Fruit fly (Drosophila melanogaster) whole organism, embryonic: ENCODE data around the gene Nepl9.

ENCODE experiments used
- ATbp ChIP-seq: fragments of 200-800 bp; sonication (Bioruptor generic); optimal IDR thresholded peaks from 2 replicates; lab custom pipeline; 2017; ENCODE audit warnings: missing biosample characterization, mild to moderate bottlenecking, missing genetic modification characterization, missing genetic modification reagents
- Abd-B ChIP-seq: fragments of 200-800 bp; sonication (Bioruptor generic); optimal IDR thresholded peaks from 2 replicates; lab custom pipeline; 2018; ENCODE audit warnings: missing biosample characterization, mild to moderate bottlenecking, missing genetic modification characterization, moderate library complexity
- Atf3 ChIP-seq: fragments of 200-800 bp; sonication (Bioruptor generic); optimal IDR thresholded peaks from 3 replicates; lab custom pipeline; 2016; ENCODE audit warnings: missing biosample characterization, missing genetic modification characterization
- CG1024 ChIP-seq: fragments of 200-800 bp; sonication (Bioruptor generic); IDR thresholded peaks from 2 replicates; pipeline ENCODE4 v1.3.6; 2022; ENCODE audit warnings: missing biosample characterization, missing genetic modification characterization
- CG10366 ChIP-seq: fragments of 200-800 bp; sonication (Bioruptor generic); IDR thresholded peaks from 2 replicates; pipeline ENCODE4 v1.3.6; 2022; ENCODE audit warnings: missing biosample characterization, missing genetic modification characterization
- CG14441 ChIP-seq: fragments of 200-800 bp; sonication (Bioruptor generic); IDR thresholded peaks from 2 replicates; pipeline ENCODE4 v1.3.6; 2022; ENCODE audit warnings: missing biosample characterization, missing genetic modification characterization
- CG14710 ChIP-seq: fragments of 200-800 bp; sonication (Bioruptor generic); optimal IDR thresholded peaks from 3 replicates; lab custom pipeline; 2019; ENCODE audit warnings: missing biosample characterization, mild to moderate bottlenecking, missing genetic modification characterization, moderate library complexity
- CG15073 ChIP-seq: fragments of 200-800 bp; sonication (Bioruptor generic); optimal IDR thresholded peaks from 2 replicates; lab custom pipeline; 2016; ENCODE audit warnings: missing biosample characterization, missing genetic modification characterization
- CG15479 ChIP-seq: fragments of 200-800 bp; sonication (Bioruptor generic); optimal IDR thresholded peaks from 3 replicates; lab custom pipeline; 2019; ENCODE audit warnings: missing biosample characterization, mild to moderate bottlenecking, missing genetic modification characterization, moderate library complexity
- CG17912 ChIP-seq: fragments of 200-800 bp; sonication (Bioruptor generic); optimal IDR thresholded peaks from 2 replicates; lab custom pipeline; 2018; ENCODE audit warnings: missing biosample characterization, mild to moderate bottlenecking, missing genetic modification characterization
- CG18599 ChIP-seq: fragments of 200-800 bp; sonication (Bioruptor generic); optimal IDR thresholded peaks from 3 replicates; lab custom pipeline; 2017; ENCODE audit warnings: missing biosample characterization, missing genetic modification characterization, mild to moderate bottlenecking, moderate library complexity, missing genetic modification reagents
- CG31224 ChIP-seq: fragments of 200-800 bp; sonication (Bioruptor generic); IDR thresholded peaks from 2 replicates; pipeline ENCODE4 v1.3.6; 2022; ENCODE audit warnings: missing biosample characterization, missing genetic modification characterization
- CG31388 ChIP-seq: fragments of 200-800 bp; sonication (Bioruptor generic); optimal IDR thresholded peaks from 2 replicates; lab custom pipeline; 2016; ENCODE audit warnings: missing biosample characterization, missing genetic modification characterization
- CG32772 ChIP-seq: fragments of 200-800 bp; sonication (Bioruptor generic); IDR thresholded peaks from 2 replicates; pipeline ENCODE4 v1.3.6; 2022; ENCODE audit warnings: missing biosample characterization, missing genetic modification characterization
- CG34422 ChIP-seq: fragments of 200-800 bp; sonication (Bioruptor generic); IDR thresholded peaks from 3 replicates; pipeline ENCODE4 v1.3.6; 2022; ENCODE audit warnings: missing biosample characterization, missing genetic modification characterization
- CG4424 ChIP-seq: fragments of 200-800 bp; sonication (Bioruptor generic); optimal IDR thresholded peaks from 3 replicates; lab custom pipeline; 2016; ENCODE audit warnings: missing biosample characterization, missing genetic modification characterization
- CG7271 ChIP-seq: fragments of 200-800 bp; sonication (Bioruptor generic); optimal IDR thresholded peaks from 2 replicates; lab custom pipeline; 2018; ENCODE audit warnings: missing biosample characterization, mild to moderate bottlenecking, missing genetic modification characterization, moderate library complexity
- CG7786 ChIP-seq: fragments of 200-800 bp; sonication (Bioruptor generic); optimal IDR thresholded peaks from 2 replicates; lab custom pipeline; 2016; ENCODE audit warnings: missing biosample characterization, missing genetic modification characterization
- CG8281 ChIP-seq: fragments of 200-800 bp; sonication (Bioruptor generic); optimal IDR thresholded peaks from 2 replicates; lab custom pipeline; 2018; ENCODE audit warnings: missing biosample characterization, mild to moderate bottlenecking, missing genetic modification characterization, moderate library complexity
- CG8359 ChIP-seq: fragments of 200-800 bp; sonication (Bioruptor generic); optimal IDR thresholded peaks from 2 replicates; lab custom pipeline; 2017; ENCODE audit warnings: missing biosample characterization, mild to moderate bottlenecking, missing genetic modification characterization, borderline replicate concordance
- CHES-1-like ChIP-seq: fragments of 200-800 bp; sonication (Bioruptor generic); optimal IDR thresholded peaks from 2 replicates; lab custom pipeline; 2016; ENCODE audit warnings: missing biosample characterization, missing genetic modification characterization
- Deaf1 ChIP-seq: fragments of 200-800 bp; optimal IDR thresholded peaks from 3 replicates; lab custom pipeline; 2019; ENCODE audit warnings: missing biosample characterization, mild to moderate bottlenecking, missing genetic modification characterization, moderate library complexity
- Eip74EF ChIP-seq, 2 experiments: fragments of 200-800 bp in 1 of 2; fragments of >200 bp in 1 of 2; sonication (Bioruptor generic) in 1 of 2; optimal IDR thresholded peaks; 2 replicates each; lab custom pipeline; 2017 to 2019; ENCODE audit warnings: missing biosample characterization in 2 of 2, missing genetic modification characterization in 2 of 2, mild to moderate bottlenecking in 1 of 2, moderate library complexity in 1 of 2
- Ets65A ChIP-seq: fragments of 200-800 bp; sonication (Bioruptor generic); peaks from one replicate; lab custom pipeline; 2016; ENCODE audit warnings: missing biosample characterization, missing genetic modification characterization
- Hmr ChIP-seq: fragments of 200-800 bp; sonication (Bioruptor generic); optimal IDR thresholded peaks from 3 replicates; lab custom pipeline; 2017; ENCODE audit warnings: mild to moderate bottlenecking, missing biosample characterization, missing genetic modification reagents, missing genetic modification characterization
- Med ChIP-seq: fragments of 200-800 bp; sonication (Bioruptor generic); peaks from one replicate; lab custom pipeline; 2016; ENCODE audit warnings: missing biosample characterization, missing genetic modification characterization, mild to moderate bottlenecking, inconsistent platforms, moderate library complexity
- Nf-YA ChIP-seq: fragments of 200-800 bp; sonication (Bioruptor generic); IDR thresholded peaks from 2 replicates; pipeline ENCODE4 v1.3.6; 2022; ENCODE audit warnings: missing biosample characterization, missing genetic modification characterization
- Optix ChIP-seq: fragments of 200-800 bp; sonication (Bioruptor generic); IDR thresholded peaks from 3 replicates; pipeline ENCODE4 v1.3.6; 2022; ENCODE audit warnings: missing biosample characterization, missing genetic modification characterization
- Pdp1 ChIP-seq, 2 experiments: fragments of 200-800 bp; sonication (Bioruptor generic); optimal IDR thresholded peaks; 3 replicates each; lab custom pipeline; 2016; ENCODE audit warnings: missing biosample characterization in 2 of 2, missing genetic modification characterization in 2 of 2, mild to moderate bottlenecking in 1 of 2, moderate library complexity in 1 of 2
- Xrp1 ChIP-seq: fragments of 200-800 bp; sonication (Bioruptor generic); IDR thresholded peaks from 2 replicates; pipeline ENCODE4 v1.3.6; 2022; ENCODE audit warnings: missing biosample characterization, missing genetic modification characterization
- YL-1 ChIP-seq: fragments of 200-800 bp; sonication (Bioruptor generic); optimal IDR thresholded peaks from 3 replicates; lab custom pipeline; 2017; ENCODE audit warnings: missing biosample characterization, mild to moderate bottlenecking, missing genetic modification characterization
- chif ChIP-seq, 2 experiments: fragments of 200-800 bp; sonication (Bioruptor generic); optimal IDR thresholded peaks; 3 replicates each; lab custom pipeline; 2016; ENCODE audit warnings: missing biosample characterization in 2 of 2, missing genetic modification characterization in 2 of 2
- chinmo ChIP-seq: fragments of 200-800 bp; sonication (Bioruptor generic); IDR thresholded peaks from 4 replicates; pipeline ENCODE4 v1.3.6; 2022; ENCODE audit warnings: missing biosample characterization, missing genetic modification characterization; ENCODE audit not compliant: partially characterized antibody
- exex ChIP-seq: fragments of 200-800 bp; sonication (Bioruptor generic); optimal IDR thresholded peaks from 4 replicates; lab custom pipeline; 2018; ENCODE audit warnings: missing biosample characterization, mild to moderate bottlenecking, missing genetic modification characterization, moderate library complexity
- ftz-f1 ChIP-seq: fragments of 200-800 bp; sonication (Bioruptor generic); optimal IDR thresholded peaks from 2 replicates; lab custom pipeline; 2016; ENCODE audit warnings: missing biosample characterization, missing genetic modification characterization
- grau ChIP-seq: fragments of 200-800 bp; optimal IDR thresholded peaks from 3 replicates; lab custom pipeline; 2019; ENCODE audit warnings: missing biosample characterization, mild to moderate bottlenecking, missing genetic modification characterization, moderate library complexity
- hth ChIP-seq: fragments of >200 bp; optimal IDR thresholded peaks from 2 replicates; lab custom pipeline; 2017; ENCODE audit warnings: inconsistent platforms
- jigr1 ChIP-seq: fragments of 200-800 bp; sonication (Bioruptor generic); IDR thresholded peaks from 3 replicates; pipeline ENCODE4 v1.3.6; 2022; ENCODE audit warnings: missing biosample characterization, missing genetic modification characterization
- onecut ChIP-seq: fragments of 200-800 bp; sonication (Bioruptor generic); IDR thresholded peaks from 2 replicates; pipeline ENCODE4 v1.3.6; 2022; ENCODE audit warnings: missing biosample characterization, missing genetic modification characterization
- otp ChIP-seq: fragments of 200-800 bp; sonication (Bioruptor generic); IDR thresholded peaks from 3 replicates; pipeline ENCODE4, ENCODE4 v1.3.6; 2022; ENCODE audit warnings: missing biosample characterization, missing genetic modification characterization
- phol ChIP-seq: fragments of 200-800 bp; sonication (Bioruptor generic); optimal IDR thresholded peaks from 3 replicates; lab custom pipeline; 2018; ENCODE audit warnings: missing biosample characterization, mild to moderate bottlenecking, missing genetic modification characterization, moderate library complexity
- psq ChIP-seq: fragments of 200-800 bp; sonication (Bioruptor generic); optimal IDR thresholded peaks from 2 replicates; lab custom pipeline; 2017; ENCODE audit warnings: missing biosample characterization, missing genetic modification characterization
- sd ChIP-seq: fragments of 200-800 bp; sonication (Bioruptor generic); optimal IDR thresholded peaks from 3 replicates; lab custom pipeline; 2018; ENCODE audit warnings: missing biosample characterization, mild to moderate bottlenecking, missing genetic modification characterization, moderate library complexity
- sqz ChIP-seq: fragments of 200-800 bp; sonication (Bioruptor generic); optimal IDR thresholded peaks from 3 replicates; lab custom pipeline; 2018; ENCODE audit warnings: missing biosample characterization, mild to moderate bottlenecking, missing genetic modification characterization
- stc ChIP-seq: fragments of 200-800 bp; sonication (Bioruptor generic); IDR thresholded peaks from 2 replicates; pipeline ENCODE4 v1.3.6; 2022; ENCODE audit warnings: missing biosample characterization, missing genetic modification characterization
- unc-4 ChIP-seq: fragments of 200-800 bp; sonication (Bioruptor generic); IDR thresholded peaks from 2 replicates; pipeline ENCODE4 v1.3.6; 2022; ENCODE audit warnings: missing biosample characterization, missing genetic modification characterization; ENCODE audit not compliant: partially characterized antibody

Nepl9 gene

DNA sequence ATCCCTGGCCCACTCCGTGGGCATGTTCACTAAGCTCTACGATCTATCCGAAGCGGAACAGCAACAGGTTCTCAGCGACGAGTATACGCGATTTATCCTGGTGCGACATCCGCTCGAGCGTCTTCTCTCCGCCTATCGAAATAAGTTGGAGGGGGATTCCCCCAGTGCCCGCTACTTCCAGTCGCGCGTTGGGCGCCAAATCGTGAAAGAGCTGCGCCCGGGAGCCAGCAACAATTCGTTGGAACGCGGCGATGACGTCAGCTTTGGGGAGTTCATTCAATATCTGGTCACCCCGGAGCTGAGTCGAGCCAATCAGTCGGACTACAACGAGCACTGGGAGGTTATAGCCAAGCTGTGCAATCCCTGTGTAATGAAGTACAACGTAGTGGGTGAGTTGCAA lies 48.3 kb upstream of the Nepl9 start (continued):
- no peak for TF ChIP-seq Xrp1 (GFP tag; lab: Robert Waterston, UW)
- no peak for TF ChIP-seq unc-4
- TF ChIP-seq stc (GFP tag; lab: Robert Waterston, UW) = no peak
- peak; percentile 50 for TF ChIP-seq Med (GFP tag; lab: Kevin White, UChicago)
- TF ChIP-seq Ets65A = peak; percentile 31
- no peak for TF ChIP-seq CG31388 (GFP tag; lab: Kevin White, UChicago)
- no peak for TF ChIP-seq CG14441 (GFP tag; lab: Robert Waterston, UW)

- TF ChIP-seq chinmo (GFP tag; lab: Robert Waterston, UW) = no peak
- no peak for TF ChIP-seq Eip74EF (GFP tag; optimal IDR thresholded peaks at IDR 0.05; lab: Kevin White, UChicago)
- peak; percentile 49 for TF ChIP-seq sd (tag; lab: Kevin White, UChicago)
- TF ChIP-seq CG1024 (GFP tag; lab: Robert Waterston, UW) = no peak
- no peak for TF ChIP-seq psq (GFP tag; lab: Kevin White, UChicago)
- no peak for TF ChIP-seq ftz-f1 (GFP tag; lab: Kevin White, UChicago)
- TF ChIP-seq CG14710 (tag; lab: Kevin White, UChicago) = no peak
- TF ChIP-seq exex (tag; lab: Kevin White, UChicago) = peak; percentile 86
- TF ChIP-seq CG4424 = no peak
- no peak for TF ChIP-seq CG34422 (GFP tag; lab: Robert Waterston, UW)
Observed at dm6 chr2L:16884702-16885101, 47.6 kb upstream of the Nepl9 start.

DNA sequence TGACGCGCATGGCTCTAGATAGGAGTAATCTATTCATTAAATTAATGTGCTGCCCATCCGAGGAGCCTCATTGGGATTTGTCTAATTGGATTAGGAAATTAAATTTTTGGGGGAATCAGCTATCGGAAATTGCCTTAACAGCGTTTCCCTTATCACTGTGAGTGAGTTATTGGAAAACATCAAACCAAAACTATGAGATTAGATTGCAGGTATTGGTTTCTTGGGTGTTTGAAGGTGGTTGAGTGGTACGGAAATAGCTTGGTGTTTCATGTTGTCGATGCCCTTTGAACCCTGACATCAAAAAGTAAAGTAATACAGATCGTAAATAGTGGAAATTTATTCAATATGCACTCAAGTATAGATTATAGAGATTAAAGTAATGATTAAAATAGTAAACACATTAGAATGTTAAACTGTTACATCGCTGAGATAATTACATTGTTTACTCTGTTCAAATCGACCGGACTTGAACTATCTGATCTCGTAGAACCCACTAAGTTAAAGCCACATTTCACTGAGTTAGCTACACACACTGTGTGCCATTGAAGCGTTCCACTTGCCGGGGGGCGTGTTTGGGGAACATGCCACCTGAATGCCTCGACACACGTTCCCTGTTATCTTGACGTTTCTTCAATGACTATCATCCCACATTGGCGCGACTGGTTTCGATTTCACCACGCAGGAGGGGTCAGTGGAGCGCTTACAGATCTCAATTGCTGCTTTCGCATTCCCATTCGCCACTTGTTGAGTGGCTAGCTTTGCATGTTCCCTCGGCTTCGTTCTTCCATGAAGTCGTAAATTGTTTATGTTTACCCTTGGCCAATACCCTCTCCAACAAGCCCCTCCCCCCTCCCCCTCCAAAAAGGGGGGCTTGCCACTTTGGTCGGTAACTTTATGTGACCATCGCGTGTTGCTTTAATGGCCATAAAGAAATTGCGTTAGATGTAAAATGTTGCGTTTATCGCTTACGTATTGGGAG lies 46.1 kb upstream of the Nepl9 start:
- TF ChIP-seq grau (no peak), chif (GFP tag; optimal IDR thresholded peaks at IDR 0.05; lab: Kevin White, UChicago) (no peak), CG7271 (tag; lab: Kevin White, UChicago) (no peak), CG17912 (GFP tag; lab: Kevin White, UChicago) (no peak), CG31224 (GFP tag; lab: Robert Waterston, UW) (no peak), Pdp1 (GFP tag; optimal IDR thresholded peaks at IDR 0.05; lab: Kevin White, UChicago) (peak in 1 of 2 experiments; percentile 61), CHES-1-like (peak; percentile 14), otp (GFP tag; lab: Robert Waterston, UW) (0 out of 3 replicates have a peak, but pooled peaks have one; percentile 32), Abd-B (peak; percentile 42), Atf3 (GFP tag; lab: Kevin White, UChicago) (no peak), CG15073 (GFP tag; lab: Kevin White, UChicago) (no peak), jigr1 (GFP tag; lab: Robert Waterston, UW) (no peak), CG15479 (no peak), Nf-YA (0 out of 2 replicates have a peak, but pooled peaks have one; percentile 13), CG7786 (no peak), Hmr (GFP tag; lab: Kevin White, UChicago) (peak; percentile 8), CG8359 (GFP tag; lab: Kevin White, UChicago) (no peak), CG32772 (GFP tag; lab: Robert Waterston, UW) (no peak), CG8281 (tag; lab: Kevin White, UChicago) (no peak), phol (tag; lab: Kevin White, UChicago) (no peak), Optix (GFP tag; lab: Robert Waterston, UW) (no peak), CG18599 (no peak), sqz (GFP tag; lab: Kevin White, UChicago) (no peak), YL-1 (GFP tag; lab: Kevin White, UChicago) (no peak), onecut (GFP tag; lab: Robert Waterston, UW) (no peak), CG10366 (GFP tag; lab: Robert Waterston, UW) (no peak), hth (lab: Kevin White, UChicago) (no peak), exex (tag; lab: Kevin White, UChicago) (peak; percentile 98), Deaf1 (tag; lab: Kevin White, UChicago) (no peak), ATbp (GFP tag; lab: Kevin White, UChicago) (peak; percentile 21)
